Fruit fly (Drosophila melanogaster) whole organism, embryonic: Measurements from ENCODE around the gene COX7AL2.

Experiments
- Abd-B ChIP-seq: fragments of 200-800 bp; sonication (Bioruptor generic); optimal IDR thresholded peaks from 2 replicates; lab custom pipeline; 2018; ENCODE audit warnings: missing biosample characterization, mild to moderate bottlenecking, missing genetic modification characterization, moderate library complexity
- CG10209 ChIP-seq: fragments of 200-800 bp; sonication (Bioruptor generic); optimal IDR thresholded peaks from 3 replicates; lab custom pipeline; 2017; ENCODE audit warnings: missing biosample characterization, mild to moderate bottlenecking, missing genetic modification characterization, missing genetic modification reagents
- CG10565 ChIP-seq: fragments of 200-800 bp; sonication (Bioruptor generic); optimal IDR thresholded peaks from 3 replicates; lab custom pipeline; 2016; ENCODE audit warnings: missing biosample characterization, mild to moderate bottlenecking, missing genetic modification characterization
- CG12659 ChIP-seq: fragments of 200-800 bp; sonication (Bioruptor generic); optimal IDR thresholded peaks from 3 replicates; lab custom pipeline; 2017; ENCODE audit warnings: mild to moderate bottlenecking, missing biosample characterization, missing genetic modification reagents, missing genetic modification characterization
- CG18476 ChIP-seq: fragments of 200-800 bp; sonication (Bioruptor generic); optimal IDR thresholded peaks from 2 replicates; lab custom pipeline; 2016; ENCODE audit warnings: missing biosample characterization, mild to moderate bottlenecking, missing genetic modification characterization
- CG2712 ChIP-seq: fragments of 200-800 bp; optimal IDR thresholded peaks from 3 replicates; lab custom pipeline; 2019; ENCODE audit warnings: missing biosample characterization, mild to moderate bottlenecking, missing genetic modification characterization, moderate library complexity
- CG30403 ChIP-seq: fragments of 200-800 bp; sonication (Bioruptor generic); optimal IDR thresholded peaks from 3 replicates; lab custom pipeline; 2016; ENCODE audit warnings: missing biosample characterization, missing genetic modification characterization
- CG32532 ChIP-seq: fragments of 200-800 bp; sonication (Bioruptor generic); IDR thresholded peaks from 2 replicates; pipeline ENCODE4 v1.3.6; 2022; ENCODE audit warnings: missing biosample characterization, missing genetic modification characterization
- CG4854 ChIP-seq: fragments of 200-800 bp; sonication (Bioruptor generic); optimal IDR thresholded peaks from 2 replicates; lab custom pipeline; 2016; ENCODE audit warnings: missing biosample characterization, missing genetic modification characterization, inconsistent platforms
- CG5953 ChIP-seq: fragments of 200-800 bp; sonication (Bioruptor generic); IDR thresholded peaks from 2 replicates; pipeline ENCODE4 v1.3.6; 2022; ENCODE audit warnings: missing biosample characterization, missing genetic modification characterization
- CG6813 ChIP-seq: fragments of 200-800 bp; sonication (Bioruptor generic); optimal IDR thresholded peaks from 2 replicates; lab custom pipeline; 2017; ENCODE audit warnings: missing biosample characterization, missing genetic modification characterization, mild to moderate bottlenecking, moderate library complexity, missing genetic modification reagents
- CG7271 ChIP-seq: fragments of 200-800 bp; sonication (Bioruptor generic); optimal IDR thresholded peaks from 2 replicates; lab custom pipeline; 2018; ENCODE audit warnings: missing biosample characterization, mild to moderate bottlenecking, missing genetic modification characterization, moderate library complexity
- CG8281 ChIP-seq: fragments of 200-800 bp; sonication (Bioruptor generic); optimal IDR thresholded peaks from 2 replicates; lab custom pipeline; 2018; ENCODE audit warnings: missing biosample characterization, mild to moderate bottlenecking, missing genetic modification characterization, moderate library complexity
- CG8478 ChIP-seq: fragments of >200 bp; optimal IDR thresholded peaks from 2 replicates; lab custom pipeline; 2018
- CG9876 ChIP-seq: fragments of 200-800 bp; sonication (Bioruptor generic); optimal IDR thresholded peaks from 2 replicates; lab custom pipeline; 2016; ENCODE audit warnings: missing biosample characterization, missing genetic modification characterization
- D ChIP-seq, 2 experiments: fragments of 200-800 bp in 1 of 2; fragments of >200 bp in 1 of 2; sonication (Bioruptor generic) in 1 of 2; optimal IDR thresholded peaks; 2 replicates in 1 of 2; 3 replicates in 1 of 2; lab custom pipeline; 2017; ENCODE audit warnings: mild to moderate bottlenecking in 1 of 2, missing biosample characterization in 1 of 2, missing genetic modification characterization in 1 of 2, missing genetic modification reagents in 1 of 2
- Fer2 ChIP-seq: fragments of 200-800 bp; sonication (Bioruptor generic); optimal IDR thresholded peaks from 2 replicates; lab custom pipeline; 2018; ENCODE audit warnings: missing biosample characterization, mild to moderate bottlenecking, missing genetic modification characterization, moderate library complexity
- Fer3 ChIP-seq: fragments of 200-800 bp; sonication (Bioruptor generic); optimal IDR thresholded peaks from 2 replicates; lab custom pipeline; 2018; ENCODE audit warnings: missing biosample characterization, mild to moderate bottlenecking, missing genetic modification characterization, moderate library complexity
- Hand ChIP-seq: fragments of 200-800 bp; sonication (Bioruptor generic); optimal IDR thresholded peaks from 2 replicates; lab custom pipeline; 2017; ENCODE audit warnings: mild to moderate bottlenecking, missing biosample characterization, missing genetic modification reagents, missing genetic modification characterization
- Hr78 ChIP-seq, 2 experiments: fragments of 200-800 bp in 1 of 2; fragments of >200 bp in 1 of 2; sonication (Bioruptor generic) in 1 of 2; optimal IDR thresholded peaks; 2 replicates each; lab custom pipeline; 2017 to 2019; ENCODE audit warnings: missing biosample characterization in 2 of 2, missing genetic modification characterization in 2 of 2, mild to moderate bottlenecking in 1 of 2, moderate library complexity in 1 of 2
- Jarid2 ChIP-seq: fragments of 200-800 bp; sonication (Bioruptor generic); optimal IDR thresholded peaks from 3 replicates; lab custom pipeline; 2017; ENCODE audit warnings: mild to moderate bottlenecking, missing biosample characterization, missing genetic modification reagents, missing genetic modification characterization
- Lhr ChIP-seq: fragments of 200-800 bp; sonication (Bioruptor generic); optimal IDR thresholded peaks from 3 replicates; lab custom pipeline; 2017; ENCODE audit warnings: mild to moderate bottlenecking, missing biosample characterization, missing genetic modification reagents, missing genetic modification characterization
- Mad ChIP-seq: fragments of 200-800 bp; sonication (Bioruptor generic); optimal IDR thresholded peaks from 2 replicates; lab custom pipeline; 2016; ENCODE audit warnings: missing biosample characterization, missing genetic modification characterization
- Max ChIP-seq: fragments of 200-800 bp; sonication (Bioruptor generic); optimal IDR thresholded peaks from 2 replicates; lab custom pipeline; 2016; ENCODE audit warnings: missing biosample characterization, mild to moderate bottlenecking, missing genetic modification characterization
- bcd ChIP-seq: fragments of 200-800 bp; sonication (Bioruptor generic); optimal IDR thresholded peaks from 2 replicates; lab custom pipeline; 2017; ENCODE audit warnings: missing biosample characterization, mild to moderate bottlenecking, missing genetic modification characterization
- chn ChIP-seq: fragments of 200-800 bp; sonication (Bioruptor generic); optimal IDR thresholded peaks from 2 replicates; lab custom pipeline; 2016; ENCODE audit warnings: missing biosample characterization, missing genetic modification characterization
- corto ChIP-seq: fragments of 200-800 bp; sonication (Bioruptor generic); optimal IDR thresholded peaks from 2 replicates; lab custom pipeline; 2016; ENCODE audit warnings: missing biosample characterization, mild to moderate bottlenecking, missing genetic modification characterization, moderate library complexity
- croc ChIP-seq: fragments of 200-800 bp; sonication (Bioruptor generic); conservative IDR thresholded peaks from 3 replicates; pipeline ENCODE4 v1.3.6; 2022; ENCODE audit warnings: missing biosample characterization, missing genetic modification characterization
- crol ChIP-seq: fragments of 200-800 bp; sonication (Bioruptor generic); IDR thresholded peaks from 2 replicates; pipeline ENCODE4 v1.3.6; 2022; ENCODE audit warnings: missing biosample characterization, missing genetic modification characterization
- da ChIP-seq: fragments of 200-800 bp; sonication (Bioruptor generic); optimal IDR thresholded peaks from 2 replicates; lab custom pipeline; 2016; ENCODE audit warnings: missing biosample characterization, missing genetic modification characterization
- dimm ChIP-seq: fragments of 200-800 bp; sonication (Bioruptor generic); IDR thresholded peaks from 2 replicates; pipeline ENCODE4 v1.3.6; 2022; ENCODE audit warnings: missing biosample characterization, missing genetic modification characterization
- esg ChIP-seq: fragments of 200-800 bp; sonication (Bioruptor generic); conservative IDR thresholded peaks from 2 replicates; pipeline ENCODE4 v1.3.6; 2022; ENCODE audit warnings: missing biosample characterization, missing genetic modification characterization
- fru ChIP-seq: fragments of >200 bp; optimal IDR thresholded peaks from 2 replicates; lab custom pipeline; 2017
- gsb-n ChIP-seq: fragments of 200-800 bp; sonication (Bioruptor generic); optimal IDR thresholded peaks from 3 replicates; lab custom pipeline; 2018; ENCODE audit warnings: missing biosample characterization, mild to moderate bottlenecking, missing genetic modification characterization
- hb ChIP-seq: fragments of 200-800 bp; sonication (Bioruptor generic); IDR thresholded peaks from 3 replicates; pipeline ENCODE4 v1.3.6; 2022; ENCODE audit warnings: missing biosample characterization, missing genetic modification characterization; ENCODE audit not compliant: partially characterized antibody
- jumu ChIP-seq: fragments of 200-800 bp; sonication (Bioruptor generic); optimal IDR thresholded peaks from 3 replicates; lab custom pipeline; 2016; ENCODE audit warnings: missing biosample characterization, missing genetic modification characterization
- kah ChIP-seq: fragments of 200-800 bp; sonication (Bioruptor generic); optimal IDR thresholded peaks from 2 replicates; lab custom pipeline; 2018; ENCODE audit warnings: missing biosample characterization, mild to moderate bottlenecking, missing genetic modification characterization
- lmd ChIP-seq: fragments of 200-800 bp; sonication (Bioruptor generic); IDR thresholded peaks from 2 replicates; pipeline ENCODE4 v1.3.6; 2022; ENCODE audit warnings: missing biosample characterization, missing genetic modification characterization
- mam ChIP-seq: fragments of 200-800 bp; sonication (Bioruptor generic); optimal IDR thresholded peaks from 3 replicates; lab custom pipeline; 2016; ENCODE audit warnings: missing biosample characterization, missing genetic modification characterization
- nmo ChIP-seq: fragments of 200-800 bp; sonication (Bioruptor generic); optimal IDR thresholded peaks from 2 replicates; lab custom pipeline; 2018; ENCODE audit warnings: missing biosample characterization, mild to moderate bottlenecking, missing genetic modification characterization, moderate library complexity
- nom ChIP-seq: fragments of 200-800 bp; sonication (Bioruptor generic); optimal IDR thresholded peaks from 2 replicates; lab custom pipeline; 2017; ENCODE audit warnings: missing biosample characterization, missing genetic modification characterization, mild to moderate bottlenecking, moderate library complexity, missing genetic modification reagents
- pb ChIP-seq: fragments of 200-800 bp; sonication (Bioruptor generic); optimal IDR thresholded peaks from 3 replicates; lab custom pipeline; 2016; ENCODE audit warnings: missing biosample characterization, missing genetic modification characterization
- phol ChIP-seq: fragments of 200-800 bp; sonication (Bioruptor generic); optimal IDR thresholded peaks from 3 replicates; lab custom pipeline; 2018; ENCODE audit warnings: missing biosample characterization, mild to moderate bottlenecking, missing genetic modification characterization, moderate library complexity
- ro ChIP-seq: fragments of 200-800 bp; sonication (Bioruptor generic); IDR thresholded peaks from 2 replicates; pipeline ENCODE4 v1.3.6; 2022; ENCODE audit warnings: missing biosample characterization, missing genetic modification characterization
- so ChIP-seq: fragments of 200-800 bp; sonication (Bioruptor generic); IDR thresholded peaks from 3 replicates; pipeline ENCODE4 v1.3.6; 2022; ENCODE audit warnings: missing biosample characterization, missing genetic modification characterization
- sr ChIP-seq: fragments of 200-800 bp; sonication (Bioruptor generic); IDR thresholded peaks from 3 replicates; pipeline ENCODE4 v1.3.6; 2022; ENCODE audit warnings: missing biosample characterization, missing genetic modification characterization
- usp ChIP-seq: fragments of >200 bp; optimal IDR thresholded peaks from 2 replicates; lab custom pipeline; 2017; ENCODE audit warnings: missing biosample characterization, missing genetic modification characterization
- vnd ChIP-seq: fragments of 200-800 bp; sonication (Bioruptor generic); IDR thresholded peaks from 3 replicates; pipeline ENCODE4 v1.3.6; 2022; ENCODE audit warnings: missing biosample characterization, missing genetic modification characterization; ENCODE audit not compliant: partially characterized antibody
- vvl ChIP-seq: fragments of 200-800 bp; sonication (Bioruptor generic); IDR thresholded peaks from 2 replicates; pipeline ENCODE4 v1.3.6; 2022; ENCODE audit warnings: missing biosample characterization, missing genetic modification characterization
- wor ChIP-seq: fragments of 200-800 bp; sonication (Bioruptor generic); IDR thresholded peaks from 2 replicates; pipeline ENCODE4 v1.3.6; 2022; ENCODE audit warnings: missing biosample characterization, missing genetic modification characterization

Gene COX7AL2

DNA sequence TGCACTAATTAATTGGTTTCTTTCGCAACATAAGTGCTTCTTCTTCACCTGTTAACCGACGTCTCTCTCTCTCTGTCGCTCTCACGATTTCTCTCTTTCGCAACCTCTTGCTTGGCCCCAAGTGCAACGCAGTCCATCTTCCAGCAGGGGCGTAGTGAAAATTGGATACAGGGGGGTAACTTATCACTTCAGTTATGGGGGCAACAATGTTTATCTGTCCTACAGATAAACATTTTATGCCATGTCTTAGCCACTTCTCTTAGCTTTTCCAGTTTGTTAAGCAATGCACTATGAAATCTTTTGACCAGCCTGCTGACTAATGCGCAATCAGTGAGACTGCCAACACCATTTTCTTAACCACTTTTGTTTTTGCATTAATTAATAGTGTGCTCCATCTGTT, 29.6 kb upstream of the COX7AL2 start (continued):
- peak; percentile 51 for TF ChIP-seq phol (tag; lab: Kevin White, UChicago)
- peak; percentile 52 for TF ChIP-seq CG30403 (GFP tag; lab: Kevin White, UChicago)
- peak; percentile 22 for TF ChIP-seq jumu (GFP tag; lab: Kevin White, UChicago)
- TF ChIP-seq esg: peak; percentile 9; the same call in 1 of the 2 replicates
- peak; percentile 53 for TF ChIP-seq CG5953 (GFP tag; lab: Robert Waterston, UW)
- TF ChIP-seq CG8281 (tag; lab: Kevin White, UChicago): no peak
- TF ChIP-seq dimm (GFP tag; lab: Robert Waterston, UW): no peak
- TF ChIP-seq wor (GFP tag; lab: Robert Waterston, UW): 0 out of 2 replicates have a peak, but pooled peaks have one; percentile 31
- TF ChIP-seq sr (GFP tag; lab: Robert Waterston, UW): peak; percentile 53; the same call in 1 of the 3 replicates
- peak; percentile 29; the same call in 1 of the 2 replicates for TF ChIP-seq lmd (GFP tag; lab: Robert Waterston, UW)
- no peak for TF ChIP-seq Lhr (GFP tag; lab: Kevin White, UChicago)
- no peak for TF ChIP-seq bcd
- TF ChIP-seq CG8478: no peak
- TF ChIP-seq mam: peak; percentile 6
- peak; percentile 61; the same call in 1 of the 3 replicates for TF ChIP-seq so (GFP tag; lab: Robert Waterston, UW)
- TF ChIP-seq da (GFP tag; lab: Kevin White, UChicago): no peak
- TF ChIP-seq vnd (GFP tag; lab: Robert Waterston, UW): no peak
- TF ChIP-seq usp: no peak
- TF ChIP-seq croc: no peak
- TF ChIP-seq nmo (GFP tag; lab: Kevin White, UChicago): peak; percentile 26
- no peak for TF ChIP-seq CG18476
- no peak for TF ChIP-seq gsb-n (tag; lab: Kevin White, UChicago)
- no peak for TF ChIP-seq Fer3 (tag; lab: Kevin White, UChicago)
- no peak for TF ChIP-seq CG10565 (GFP tag; lab: Kevin White, UChicago)
- TF ChIP-seq Hand: no peak
- TF ChIP-seq CG6813: peak; percentile 42
- TF ChIP-seq CG4854 (GFP tag; lab: Kevin White, UChicago): no peak
- TF ChIP-seq chn (GFP tag; lab: Kevin White, UChicago): peak; percentile 18
- peak; percentile 23 for TF ChIP-seq CG9876 (GFP tag; lab: Kevin White, UChicago)
- no peak for TF ChIP-seq pb (GFP tag; lab: Kevin White, UChicago)
- peak; percentile 49 for TF ChIP-seq nom (GFP tag; lab: Kevin White, UChicago)
- TF ChIP-seq hb (GFP tag; lab: Robert Waterston, UW): no peak
- no peak for TF ChIP-seq fru
- peak; percentile 30 for TF ChIP-seq CG2712 (tag; lab: Kevin White, UChicago)
- TF ChIP-seq crol: no peak
- TF ChIP-seq kah (GFP tag; lab: Kevin White, UChicago): peak; percentile 2
- no peak for TF ChIP-seq CG7271 (tag; lab: Kevin White, UChicago)
- no peak for TF ChIP-seq Jarid2 (GFP tag; lab: Kevin White, UChicago)
- TF ChIP-seq vvl: peak; percentile 86
- TF ChIP-seq CG12659 (GFP tag; lab: Kevin White, UChicago): peak; percentile 24
- no peak for TF ChIP-seq D (optimal IDR thresholded peaks at IDR 0.05; lab: Kevin White, UChicago)
- peak; percentile 0 for TF ChIP-seq D (GFP tag; optimal IDR thresholded peaks at IDR 0.05; lab: Kevin White, UChicago)
- TF ChIP-seq CG32532 (GFP tag; lab: Robert Waterston, UW): peak; percentile 29; the same call in 1 of the 2 replicates
- TF ChIP-seq Max (GFP tag; lab: Kevin White, UChicago): no peak
- TF ChIP-seq corto (GFP tag; lab: Kevin White, UChicago): no peak
- TF ChIP-seq Hr78 (GFP tag; optimal IDR thresholded peaks at IDR 0.05; lab: Kevin White, UChicago): peak in 1 of 2 experiments; percentile 37
- TF ChIP-seq Mad (GFP tag; lab: Kevin White, UChicago): peak; percentile 43
- no peak for TF ChIP-seq Abd-B
- peak; percentile 19 for TF ChIP-seq CG10209
- no peak for TF ChIP-seq ro
- no peak for TF ChIP-seq Fer2 (tag; lab: Kevin White, UChicago)
